Worm (Caenorhabditis elegans) whole organism, mixed stage, embryonic: ENCODE data around the gene jmjd-1.1.
A peak's percentile ranks its signal among the peaks of the same experiment; 100 is the strongest.

Experiments
- M03D4.4 ChIP-seq: sonication (generic microtip); optimal IDR thresholded peaks from 2 replicates; lab custom pipeline; 2017; ENCODE audit warnings: mild to moderate bottlenecking, missing genetic modification characterization, missing compliant biosample characterization
- bed-3 ChIP-seq: fragments of 200-800 bp; sonication (Bioruptor generic); optimal IDR thresholded peaks from 3 replicates; lab custom pipeline; 2018; ENCODE audit warnings: mild to moderate bottlenecking, missing genetic modification characterization, moderate library complexity, missing compliant biosample characterization
- blmp-1 ChIP-seq: fragments of 150-350 bp; optimal IDR thresholded peaks from 2 replicates; lab custom pipeline; 2014; ENCODE audit warnings: missing biosample characterization, missing genetic modification characterization
- ceh-39 ChIP-seq: fragments of 150-350 bp; optimal IDR thresholded peaks from 2 replicates; lab custom pipeline; 2014; ENCODE audit warnings: missing biosample characterization, missing genetic modification characterization
- ceh-43 ChIP-seq: fragments of 200-800 bp; sonication (Bioruptor generic); optimal IDR thresholded peaks from 2 replicates; lab custom pipeline; 2018; ENCODE audit warnings: mild to moderate bottlenecking, missing genetic modification characterization, moderate library complexity, missing compliant biosample characterization
- ceh-83 ChIP-seq: fragments of 200-800 bp; sonication (Bioruptor generic); optimal IDR thresholded peaks from 2 replicates; lab custom pipeline; 2018; ENCODE audit warnings: mild to moderate bottlenecking, missing genetic modification characterization, missing compliant biosample characterization
- ces-1 ChIP-seq: fragments of 150-350 bp; optimal IDR thresholded peaks from 2 replicates; lab custom pipeline; 2014; ENCODE audit warnings: missing biosample characterization, missing genetic modification reagents, missing genetic modification characterization
- cnd-1 ChIP-seq: fragments of 200-800 bp; sonication (Bioruptor generic); optimal IDR thresholded peaks from 2 replicates; lab custom pipeline; 2018; ENCODE audit warnings: mild to moderate bottlenecking, missing genetic modification characterization, missing compliant biosample characterization
- drap-1 ChIP-seq: fragments of 200-800 bp; sonication (Bioruptor generic); optimal IDR thresholded peaks from 3 replicates; lab custom pipeline; 2018; ENCODE audit warnings: mild to moderate bottlenecking, missing genetic modification characterization, missing compliant biosample characterization
- elt-1 ChIP-seq: sonication (generic microtip); optimal IDR thresholded peaks from 2 replicates; lab custom pipeline; 2017; ENCODE audit warnings: missing genetic modification characterization, mild to moderate bottlenecking, missing compliant biosample characterization, antibody characterized with exemption, moderate library complexity, borderline replicate concordance; ENCODE audit not compliant: insufficient read depth
- elt-3 ChIP-seq: fragments of 150-350 bp; optimal IDR thresholded peaks from 2 replicates; lab custom pipeline; 2014; ENCODE audit warnings: missing biosample characterization, missing genetic modification characterization
- ham-2 ChIP-seq: fragments of 200-800 bp; sonication (Bioruptor generic); optimal IDR thresholded peaks from 2 replicates; lab custom pipeline; 2018; ENCODE audit warnings: mild to moderate bottlenecking, missing genetic modification characterization, missing compliant biosample characterization
- hlh-1 ChIP-seq: fragments of 150-350 bp; optimal IDR thresholded peaks from 2 replicates; lab custom pipeline; 2014; ENCODE audit warnings: missing biosample characterization, missing genetic modification reagents, missing genetic modification characterization
- lin-13 ChIP-seq: fragments of 150-350 bp; optimal IDR thresholded peaks from 2 replicates; lab custom pipeline; 2014; ENCODE audit warnings: missing biosample characterization, missing genetic modification characterization
- lin-32 ChIP-seq: fragments of 200-800 bp; sonication (Bioruptor generic); optimal IDR thresholded peaks from 2 replicates; lab custom pipeline; 2018; ENCODE audit warnings: mild to moderate bottlenecking, missing genetic modification characterization, missing compliant biosample characterization
- lsy-2 ChIP-seq: fragments of 150-350 bp; optimal IDR thresholded peaks from 2 replicates; lab custom pipeline; 2014; ENCODE audit warnings: missing biosample characterization, missing genetic modification characterization
- mab-5 ChIP-seq: fragments of 150-350 bp; optimal IDR thresholded peaks from 2 replicates; lab custom pipeline; 2014; ENCODE audit warnings: missing biosample characterization, missing genetic modification characterization
- mep-1 ChIP-seq: fragments of 150-350 bp; optimal IDR thresholded peaks from 2 replicates; lab custom pipeline; 2017; ENCODE audit warnings: missing biosample characterization, missing genetic modification reagents, missing genetic modification characterization, inconsistent platforms
- mls-2 ChIP-seq: sonication (generic microtip); optimal IDR thresholded peaks from 2 replicates; lab custom pipeline; 2016; ENCODE audit warnings: mild to moderate bottlenecking, missing genetic modification characterization, moderate library complexity, missing compliant biosample characterization
- nhr-12 ChIP-seq: fragments of 150-350 bp; optimal IDR thresholded peaks from 2 replicates; lab custom pipeline; 2014; ENCODE audit warnings: missing biosample characterization, missing genetic modification characterization
- nhr-2 ChIP-seq: fragments of 150-350 bp; optimal IDR thresholded peaks from 2 replicates; lab custom pipeline; 2014; ENCODE audit warnings: missing biosample characterization, missing genetic modification characterization
- nhr-237 ChIP-seq: fragments of 150-350 bp; optimal IDR thresholded peaks from 2 replicates; lab custom pipeline; 2014; ENCODE audit warnings: missing biosample characterization, missing genetic modification characterization
- nhr-28 ChIP-seq: fragments of 150-350 bp; optimal IDR thresholded peaks from 2 replicates; lab custom pipeline; 2014; ENCODE audit warnings: missing biosample characterization, missing genetic modification characterization
- nhr-76 ChIP-seq: sonication (generic microtip); optimal IDR thresholded peaks from 2 replicates; lab custom pipeline; 2017; ENCODE audit warnings: missing biosample characterization, missing genetic modification characterization
- pha-4 ChIP-seq: fragments of 150-350 bp; optimal IDR thresholded peaks from 2 replicates; lab custom pipeline; 2018; ENCODE audit warnings: missing biosample characterization, missing genetic modification reagents, missing genetic modification characterization
- sem-2 ChIP-seq: fragments of 200-800 bp; sonication (Bioruptor generic); optimal IDR thresholded peaks from 2 replicates; lab custom pipeline; 2018; ENCODE audit warnings: mild to moderate bottlenecking, missing genetic modification characterization, missing compliant biosample characterization
- snpc-4 ChIP-seq: fragments of 150-350 bp; optimal IDR thresholded peaks from 2 replicates; lab custom pipeline; 2014; ENCODE audit warnings: missing biosample characterization, missing genetic modification characterization
- sptf-1 ChIP-seq: sonication (generic microtip); optimal IDR thresholded peaks from 2 replicates; lab custom pipeline; 2017; ENCODE audit warnings: mild to moderate bottlenecking, missing genetic modification characterization, moderate library complexity, missing compliant biosample characterization
- tbx-8 ChIP-seq: fragments of 200-800 bp; sonication (Bioruptor generic); optimal IDR thresholded peaks from 2 replicates; lab custom pipeline; 2018; ENCODE audit warnings: mild to moderate bottlenecking, missing genetic modification characterization, moderate library complexity, missing compliant biosample characterization
- unc-120 ChIP-seq: sonication (generic microtip); optimal IDR thresholded peaks from 2 replicates; lab custom pipeline; 2017; ENCODE audit warnings: missing genetic modification characterization, missing compliant biosample characterization; ENCODE audit not compliant: poor library complexity, severe bottlenecking
- unc-39 ChIP-seq: fragments of 150-350 bp; optimal IDR thresholded peaks from 2 replicates; lab custom pipeline; 2014; ENCODE audit warnings: missing biosample characterization, missing genetic modification characterization
- unc-62 ChIP-seq: fragments of 150-350 bp; optimal IDR thresholded peaks from 2 replicates; lab custom pipeline; 2014; ENCODE audit warnings: missing biosample characterization, missing genetic modification reagents, missing genetic modification characterization
- ztf-11 ChIP-seq: fragments of 150-350 bp; optimal IDR thresholded peaks from 2 replicates; lab custom pipeline; 2014; ENCODE audit warnings: missing biosample characterization, missing genetic modification characterization

Gene jmjd-1.1

DNA sequence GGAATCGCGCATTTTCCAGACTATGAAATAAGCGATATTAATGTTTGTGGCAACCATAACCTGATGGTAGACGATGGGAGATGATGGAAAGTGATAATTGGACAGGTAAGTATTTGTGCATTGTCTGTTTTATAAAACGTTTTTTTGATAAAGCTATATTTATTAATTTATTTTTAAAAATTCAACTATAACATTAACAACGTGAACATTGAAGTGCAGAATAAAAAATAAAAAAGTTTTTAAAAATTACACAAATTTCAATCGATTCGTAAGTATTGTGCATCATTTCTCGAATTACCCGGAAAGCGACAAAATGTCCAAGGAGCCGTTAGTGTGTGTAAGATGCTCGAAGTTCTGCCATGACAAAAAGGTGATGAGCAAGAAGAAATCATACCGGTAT lies at the start of gene jmjd-1.1:
Gene jmjd-1.1, plus strand, starts transcription at position 301 of the 400 bp plus-strand sequence.
- TF ChIP-seq elt-1 (no peak), ceh-83 (GFP tag; lab: Kevin White, UChicago) (no peak), unc-39 (tag; lab: Kevin White, UChicago) (no peak), tbx-8 (GFP tag; lab: Kevin White, UChicago) (no peak), elt-3 (tag; lab: Kevin White, UChicago) (no peak), hlh-1 (no peak), snpc-4 (tag; lab: Kevin White, UChicago) (no peak), mep-1 (tag; lab: Kevin White, UChicago) (no peak), bed-3 (no peak), mab-5 (tag; lab: Kevin White, UChicago) (no peak), nhr-237 (tag; lab: Kevin White, UChicago) (no peak), unc-120 (tag; lab: Kevin White, UChicago) (no peak), sptf-1 (tag; lab: Kevin White, UChicago) (no peak), ham-2 (no peak), lin-32 (no peak), nhr-28 (tag; lab: Kevin White, UChicago) (no peak), lin-13 (tag; lab: Kevin White, UChicago) (no peak), nhr-76 (no peak)

DNA sequence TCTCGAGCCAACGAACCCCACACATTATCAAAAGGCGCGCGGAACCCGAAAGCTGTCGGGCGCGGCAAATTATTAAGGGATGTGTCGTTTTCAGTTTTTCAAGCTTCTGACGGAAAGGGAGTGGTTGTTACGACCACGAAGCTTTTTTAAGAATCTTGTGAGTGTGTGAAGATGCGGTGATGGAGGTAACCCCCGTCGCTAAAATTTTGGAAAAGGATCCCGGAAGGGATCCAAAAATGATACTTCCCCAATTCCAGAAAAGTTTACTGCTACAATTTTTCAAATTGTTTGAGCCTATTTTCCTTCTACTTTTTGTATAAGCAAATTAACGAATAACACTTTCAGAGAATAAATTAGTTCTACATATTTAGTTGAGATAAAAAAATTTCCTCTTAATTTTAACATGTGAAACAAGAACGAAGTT lies 49.7 kb upstream of the jmjd-1.1 start:
- TF ChIP-seq nhr-2 (tag; lab: Kevin White, UChicago), result peak; percentile 59
- peak; percentile 43 for TF ChIP-seq ces-1 (GFP tag; lab: Kevin White, UChicago)
- TF ChIP-seq elt-1, result no peak

DNA sequence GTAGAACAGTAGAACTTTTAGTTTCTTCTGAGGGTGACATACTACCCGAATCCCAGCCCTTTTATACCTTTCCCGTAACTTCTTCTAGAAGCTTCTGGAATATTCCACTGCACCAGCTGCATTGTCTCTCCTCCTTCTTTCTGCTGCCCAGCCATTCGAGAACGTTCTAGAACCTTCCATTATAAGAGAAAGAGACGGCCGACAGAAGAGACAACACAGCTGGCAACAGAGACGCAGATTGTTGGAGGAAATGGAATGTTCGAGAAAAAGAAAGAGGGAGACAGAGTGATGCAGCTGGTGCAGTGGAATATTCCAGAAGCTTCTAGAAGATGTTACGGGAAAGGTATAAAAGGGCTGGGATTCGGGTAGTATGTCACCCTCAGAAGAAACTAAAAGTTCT lies 47.1 kb upstream of the jmjd-1.1 start, which contains the start of the genes F44E5.4 and F44E5.5:
Gene F44E5.4, minus strand, starts transcription at position 35 of the 400 bp plus-strand sequence.
Gene F44E5.5, plus strand, starts transcription at position 386 of the 400 bp plus-strand sequence.
- TF ChIP-seq unc-120 (tag; lab: Kevin White, UChicago) (peak; percentile 77), pha-4 (tag; lab: Kevin White, UChicago) (peak; percentile 54), cnd-1 (tag; lab: Kevin White, UChicago) (peak; percentile 92), mab-5 (tag; lab: Kevin White, UChicago) (peak; percentile 30), drap-1 (peak; percentile 56), elt-3 (tag; lab: Kevin White, UChicago) (peak; percentile 24), mls-2 (tag; lab: Kevin White, UChicago) (peak; percentile 93), bed-3 (peak; percentile 62), ceh-43 (GFP tag; lab: Kevin White, UChicago) (peak; percentile 70), nhr-2 (tag; lab: Kevin White, UChicago) (peak; percentile 73), ham-2 (peak; percentile 19), sptf-1 (tag; lab: Kevin White, UChicago) (peak; percentile 90), ceh-39 (tag; lab: Kevin White, UChicago) (peak; percentile 88), ces-1 (GFP tag; lab: Kevin White, UChicago) (peak; percentile 88), lsy-2 (peak; percentile 47), ztf-11 (peak; percentile 56), hlh-1 (peak; percentile 93), nhr-237 (tag; lab: Kevin White, UChicago) (peak; percentile 83), nhr-12 (tag; lab: Kevin White, UChicago) (peak; percentile 21), mep-1 (tag; lab: Kevin White, UChicago) (peak; percentile 83), unc-62 (GFP tag; lab: Kevin White, UChicago) (peak; percentile 71), blmp-1 (tag; lab: Kevin White, UChicago) (peak; percentile 26), tbx-8 (GFP tag; lab: Kevin White, UChicago) (peak; percentile 67), lin-32 (peak; percentile 97), ceh-83 (GFP tag; lab: Kevin White, UChicago) (peak; percentile 76), lin-13 (tag; lab: Kevin White, UChicago) (peak; percentile 94), M03D4.4 (tag; lab: Kevin White, UChicago) (peak; percentile 60), sem-2 (GFP tag; lab: Kevin White, UChicago) (peak; percentile 59)
